Fruit fly (Drosophila melanogaster): ENCODE results near the gene hoe1.

DNA sequence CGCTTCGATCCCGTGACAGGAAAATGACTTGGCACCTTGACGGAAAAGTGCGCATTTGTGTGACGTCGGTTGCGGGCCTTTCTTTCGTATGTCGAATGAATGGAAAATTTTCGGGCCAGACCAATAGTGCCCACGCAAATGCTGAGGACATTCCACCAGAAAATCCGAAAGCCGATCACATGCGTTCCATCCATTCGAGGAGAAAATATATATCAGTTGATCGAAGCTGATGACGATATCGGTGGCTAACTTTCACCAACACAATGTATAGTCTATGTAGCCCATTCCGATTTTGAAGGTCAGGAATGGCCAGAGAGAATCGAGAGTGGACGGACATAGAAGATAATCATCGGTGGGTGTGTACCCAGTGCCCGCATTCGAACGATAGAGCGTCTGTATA, 34.0 kb downstream of the hoe1 start:
- no peak for TF ChIP-seq Sin3A (optimal IDR thresholded peaks at IDR 0.05)
- no peak for TF ChIP-seq psq (optimal IDR thresholded peaks at IDR 0.05)
- no peak for TF ChIP-seq h (optimal IDR thresholded peaks at IDR 0.05)
- no peak for TF ChIP-seq Myc (optimal IDR thresholded peaks at IDR 0.05)
- no peak for TF ChIP-seq insv (optimal IDR thresholded peaks at IDR 0.05)
- no peak for TF ChIP-seq ttk (optimal IDR thresholded peaks at IDR 0.05)

Data from Kc167 (cell line).